Worm (Caenorhabditis elegans): ENCODE data around the gene irld-59.

The irld-59 gene

DNA sequence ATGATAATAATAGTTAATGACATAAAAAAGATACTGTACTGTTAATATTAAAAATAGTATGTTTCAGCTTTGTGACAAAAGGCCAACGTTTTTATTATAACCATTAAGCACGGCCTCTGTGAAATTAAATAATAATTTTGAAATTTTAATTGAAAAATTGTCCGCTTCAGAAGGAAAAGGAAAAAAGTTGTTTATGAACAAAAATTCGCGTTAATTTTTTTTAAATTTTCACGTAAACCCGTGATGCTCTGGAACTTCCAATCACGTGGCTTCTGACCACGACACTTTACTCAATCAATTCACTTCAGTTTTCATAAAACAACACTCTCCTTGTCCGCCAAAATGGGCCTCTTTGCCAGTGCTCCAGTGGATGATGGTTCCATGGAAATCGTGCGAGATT is 15.6 kb upstream of the irld-59 start, which contains the start of gene Y73F8A.15 (continued):
- TF ChIP-seq egl-44 (GFP tag; IDR thresholded peaks at IDR 0.05), result no peak
- TF ChIP-seq Y53F4B.3 (GFP tag; IDR thresholded peaks at IDR 0.05), result no peak
- TF ChIP-seq pha-4 (tag; optimal IDR thresholded peaks at IDR 0.05), result no peak
- TF ChIP-seq rcor-1 (GFP tag; IDR thresholded peaks at IDR 0.05), result no peak

DNA sequence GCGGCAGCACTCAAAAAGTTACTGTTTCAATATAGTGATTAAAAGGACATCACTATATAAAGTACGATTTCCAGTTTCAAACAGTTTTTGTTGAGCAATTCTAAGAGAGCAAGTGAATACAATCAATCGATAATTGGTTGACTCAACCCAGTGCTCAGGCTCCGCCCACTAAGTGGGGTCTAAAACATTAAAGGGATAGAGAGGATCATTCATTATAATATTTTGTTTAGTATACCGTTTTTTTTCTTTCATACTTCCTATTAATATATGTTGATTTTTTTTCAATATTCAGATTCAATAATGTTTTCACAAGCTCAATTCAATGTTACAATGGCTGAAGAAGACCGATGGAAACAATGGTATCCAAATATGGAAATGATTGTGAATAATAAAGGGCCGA is 13.3 kb upstream of the irld-59 start, which contains the start of gene tbx-39:
TSS of gene tbx-39 (plus strand) at position 301 of the 400 bp plus-strand sequence.
- no peak for TF ChIP-seq somi-1 (GFP tag; optimal IDR thresholded peaks at IDR 0.05)
- no peak for TF ChIP-seq lin-35 (GFP tag; optimal IDR thresholded peaks at IDR 0.05)
- no peak for TF ChIP-seq T07F8.4 (tag; optimal IDR thresholded peaks at IDR 0.05)
- TF ChIP-seq zim-3 (tag; optimal IDR thresholded peaks at IDR 0.05), result no peak
- TF ChIP-seq lin-54 (GFP tag; optimal IDR thresholded peaks at IDR 0.05), result no peak
- no peak for TF ChIP-seq aptf-3 (GFP tag; IDR thresholded peaks at IDR 0.05)
- TF ChIP-seq dox-1 (GFP tag; IDR thresholded peaks at IDR 0.05), result no peak

DNA sequence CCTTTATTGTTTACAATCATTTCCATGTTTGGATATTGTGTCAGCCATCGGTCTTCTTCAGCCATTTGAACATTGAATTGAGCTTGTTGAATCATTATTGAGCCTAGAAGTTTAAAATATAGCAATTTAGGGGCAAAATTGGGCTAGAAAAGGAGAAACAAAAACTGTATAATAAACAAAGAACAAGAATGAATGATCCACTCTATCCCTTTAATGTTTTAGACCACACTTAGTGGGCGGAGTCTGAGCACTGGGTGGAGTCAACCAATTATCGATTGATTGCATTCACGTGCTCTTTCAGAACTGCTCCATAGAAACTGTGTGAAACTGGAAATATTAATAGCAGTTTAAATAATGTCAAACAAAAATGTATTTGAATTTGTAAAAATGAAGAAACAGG is 8.8 kb upstream of the irld-59 start, which contains the start of gene tbx-40:
TSS of gene tbx-40 (minus strand) at position 101 of the 400 bp plus-strand sequence.
- TF ChIP-seq ztf-25 (GFP tag; IDR thresholded peaks at IDR 0.05) (no peak), zfh-2 (GFP tag; conservative IDR thresholded peaks at IDR 0.05) (no peak), rec-8 (tag; optimal IDR thresholded peaks at IDR 0.05) (no peak), zim-3 (tag; optimal IDR thresholded peaks at IDR 0.05) (no peak), aptf-3 (GFP tag; IDR thresholded peaks at IDR 0.05) (no peak), F37B4.10 (GFP tag; IDR thresholded peaks at IDR 0.05) (no peak), unc-130 (GFP tag; optimal IDR thresholded peaks at IDR 0.05) (no peak), tbp1 (GFP tag; optimal IDR thresholded peaks at IDR 0.05) (no peak), let-526 (GFP tag; IDR thresholded peaks at IDR 0.05) (no peak), sptf-2 (GFP tag; optimal IDR thresholded peaks at IDR 0.05) (no peak), pha-4 (tag; optimal IDR thresholded peaks at IDR 0.05) (no peak), tlf-1 (GFP tag; optimal IDR thresholded peaks at IDR 0.05) (no peak), Y53G8AR.9 (GFP tag; conservative IDR thresholded peaks at IDR 0.05) (no peak)

DNA sequence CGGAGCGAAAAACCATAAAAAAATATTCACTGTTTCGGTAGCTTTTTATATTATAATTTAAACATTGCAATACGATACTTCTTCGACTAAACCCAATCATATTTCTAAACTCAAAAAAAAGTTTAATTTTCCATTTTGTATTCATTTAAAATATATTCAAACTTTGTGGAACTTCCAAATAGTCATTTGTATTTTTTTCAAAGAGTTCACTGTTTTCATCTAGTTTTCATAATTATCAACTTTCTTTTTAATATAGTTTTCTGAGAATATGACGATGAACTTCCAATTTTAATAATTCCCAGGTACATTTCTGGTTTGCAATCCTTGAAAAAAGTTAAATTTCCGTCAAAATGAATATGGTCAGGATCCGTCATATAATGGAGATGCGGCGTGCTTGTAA is 24.4 kb downstream of the irld-59 start, which contains the start of gene cpna-4:
TSS of gene cpna-4 (plus strand) at position 301 of the 400 bp plus-strand sequence.
- TF ChIP-seq somi-1 (GFP tag; optimal IDR thresholded peaks at IDR 0.05), result no peak
- no peak for TF ChIP-seq F22D6.2 (tag; optimal IDR thresholded peaks at IDR 0.05)
- no peak for TF ChIP-seq nhr-90 (tag; optimal IDR thresholded peaks at IDR 0.05)
- no peak for TF ChIP-seq ztf-25 (GFP tag; IDR thresholded peaks at IDR 0.05)
- no peak for TF ChIP-seq atf-7 (tag; optimal IDR thresholded peaks at IDR 0.05)
- TF ChIP-seq B0035.1 (tag; optimal IDR thresholded peaks at IDR 0.05), result no peak
- no peak for TF ChIP-seq dox-1 (GFP tag; IDR thresholded peaks at IDR 0.05)
- no peak for TF ChIP-seq nhr-80 (tag; optimal IDR thresholded peaks at IDR 0.05)
- no peak for TF ChIP-seq Y53F4B.3 (GFP tag; IDR thresholded peaks at IDR 0.05)
- no peak for TF ChIP-seq chd-7 (tag; optimal IDR thresholded peaks at IDR 0.05)
- no peak for TF ChIP-seq F52B5.7 (tag; optimal IDR thresholded peaks at IDR 0.05)
- TF ChIP-seq gei-17 (GFP tag; optimal IDR thresholded peaks at IDR 0.05), result no peak
- no peak for TF ChIP-seq F23B12.7 (tag; optimal IDR thresholded peaks at IDR 0.05; ENCODE audit: insufficient read depth)
- no peak for TF ChIP-seq hmg-20 (GFP tag; IDR thresholded peaks at IDR 0.05)
- TF ChIP-seq ztf-6 (GFP tag; IDR thresholded peaks at IDR 0.05), result no peak

DNA sequence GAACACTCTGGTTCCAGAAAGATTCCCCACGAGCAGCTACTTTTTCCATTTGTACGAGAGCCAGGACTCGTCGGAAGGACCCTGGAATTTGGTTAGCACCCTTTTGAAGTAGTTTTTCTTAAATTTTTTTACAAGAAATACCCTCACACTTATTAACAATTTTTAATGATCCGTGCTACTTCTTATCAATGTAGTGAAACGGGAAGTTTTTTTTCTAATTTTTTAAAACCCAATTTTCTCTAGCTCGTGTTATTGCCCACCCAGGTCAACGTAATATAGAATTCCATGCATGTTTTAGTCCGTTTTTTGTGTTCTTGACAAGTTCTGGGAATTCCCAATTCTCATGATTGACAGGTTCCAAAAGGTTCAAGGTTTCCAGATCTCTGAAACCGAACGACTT is 25.0 kb downstream of the irld-59 start:
- TF ChIP-seq B0019.2 (GFP tag; conservative IDR thresholded peaks at IDR 0.05), result no peak
- no peak for TF ChIP-seq chd-7 (tag; optimal IDR thresholded peaks at IDR 0.05)
- no peak for TF ChIP-seq pha-4 (tag; optimal IDR thresholded peaks at IDR 0.05)
- no peak for TF ChIP-seq K12H6.12 (tag; optimal IDR thresholded peaks at IDR 0.05)
- no peak for TF ChIP-seq ztf-6 (GFP tag; IDR thresholded peaks at IDR 0.05)
- no peak for TF ChIP-seq hlh-26 (GFP tag; conservative IDR thresholded peaks at IDR 0.05)
- no peak for TF ChIP-seq egrh-3 (GFP tag; IDR thresholded peaks at IDR 0.05)
- no peak for TF ChIP-seq nhr-27 (tag; optimal IDR thresholded peaks at IDR 0.05)
- no peak for TF ChIP-seq die-1 (tag; optimal IDR thresholded peaks at IDR 0.05)
- no peak for TF ChIP-seq lin-26 (GFP tag; IDR thresholded peaks at IDR 0.05)
- TF ChIP-seq unc-62 (GFP tag; optimal IDR thresholded peaks at IDR 0.05), result no peak
- TF ChIP-seq mcd-1 (GFP tag; IDR thresholded peaks at IDR 0.05), result no peak
- no peak for TF ChIP-seq sdz-38 (tag; optimal IDR thresholded peaks at IDR 0.05)
- no peak for TF ChIP-seq F22D6.2 (tag; optimal IDR thresholded peaks at IDR 0.05)
